Fruit fly (Drosophila melanogaster) whole organism, embryonic: ENCODE data around the gene CG8671.

Experiments
- Abd-B ChIP-seq: fragments of 200-800 bp; sonication (Bioruptor generic); optimal IDR thresholded peaks from 2 replicates; lab custom pipeline; 2018; ENCODE audit warnings: missing biosample characterization, mild to moderate bottlenecking, missing genetic modification characterization, moderate library complexity
- CG10979 ChIP-seq: fragments of 200-800 bp; sonication (Bioruptor generic); optimal IDR thresholded peaks from 2 replicates; lab custom pipeline; 2018; ENCODE audit warnings: missing biosample characterization, mild to moderate bottlenecking, missing genetic modification characterization, moderate library complexity
- CG14860 ChIP-seq: fragments of 200-800 bp; sonication (Bioruptor generic); IDR thresholded peaks from 3 replicates; pipeline ENCODE4 v1.3.6; 2022; ENCODE audit warnings: missing biosample characterization, missing genetic modification characterization; ENCODE audit not compliant: partially characterized antibody
- CG16779 ChIP-seq: fragments of 200-800 bp; sonication (Bioruptor generic); IDR thresholded peaks from 2 replicates; pipeline ENCODE4 v1.3.6; 2022; ENCODE audit warnings: missing biosample characterization, missing genetic modification characterization
- CG2202 ChIP-seq: fragments of 200-800 bp; sonication (Bioruptor generic); optimal IDR thresholded peaks from 2 replicates; lab custom pipeline; 2018; ENCODE audit warnings: missing biosample characterization, mild to moderate bottlenecking, missing genetic modification characterization
- CG6175 ChIP-seq: fragments of 200-800 bp; sonication (Bioruptor generic); IDR thresholded peaks from 3 replicates; pipeline ENCODE4 v1.3.6; 2022; ENCODE audit warnings: missing biosample characterization, missing genetic modification characterization
- CG8089 ChIP-seq: fragments of 200-800 bp; sonication (Bioruptor generic); optimal IDR thresholded peaks from 3 replicates; lab custom pipeline; 2016; ENCODE audit warnings: missing biosample characterization, missing genetic modification characterization
- CG8478 ChIP-seq: fragments of >200 bp; optimal IDR thresholded peaks from 2 replicates; lab custom pipeline; 2018
- Hey ChIP-seq: fragments of 200-800 bp; sonication (Bioruptor generic); optimal IDR thresholded peaks from 3 replicates; lab custom pipeline; 2018; ENCODE audit warnings: missing biosample characterization, mild to moderate bottlenecking, missing genetic modification characterization
- btn ChIP-seq: fragments of 200-800 bp; sonication (Bioruptor generic); optimal IDR thresholded peaks from 2 replicates; lab custom pipeline; 2016; ENCODE audit warnings: missing biosample characterization, missing genetic modification characterization
- maf-S ChIP-seq: fragments of 200-800 bp; sonication (Bioruptor generic); optimal IDR thresholded peaks from 2 replicates; lab custom pipeline; 2016; ENCODE audit warnings: missing biosample characterization, missing genetic modification characterization
- sd ChIP-seq: fragments of 200-800 bp; sonication (Bioruptor generic); optimal IDR thresholded peaks from 3 replicates; lab custom pipeline; 2018; ENCODE audit warnings: missing biosample characterization, mild to moderate bottlenecking, missing genetic modification characterization, moderate library complexity

DNA sequence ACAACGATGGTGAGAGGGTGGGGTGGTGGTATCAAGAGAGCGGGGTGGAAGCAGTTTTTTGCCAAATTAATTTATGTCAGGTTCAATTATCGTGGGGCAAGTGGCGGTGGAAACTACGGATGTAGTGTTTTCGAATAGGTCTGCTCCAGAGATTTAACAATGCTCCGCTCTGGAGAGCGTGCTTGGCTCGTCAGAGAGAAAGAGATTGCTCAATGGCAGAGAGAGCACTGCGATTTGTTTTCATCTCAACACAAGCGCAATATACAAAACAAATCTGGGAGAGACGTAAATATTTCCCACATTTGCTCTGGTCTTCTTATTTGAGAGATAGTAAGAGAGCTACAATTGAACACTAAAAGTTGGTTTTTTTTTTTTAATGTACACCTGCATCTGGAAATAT, 41.0 kb upstream of the CG8671 start:
- TF ChIP-seq CG16779 (GFP tag; lab: Robert Waterston, UW), result no peak
- no peak for TF ChIP-seq CG8089 (GFP tag; lab: Kevin White, UChicago)
- no peak for TF ChIP-seq btn (GFP tag; lab: Kevin White, UChicago)
- no peak for TF ChIP-seq CG6175 (GFP tag; lab: Robert Waterston, UW)
- TF ChIP-seq Hey, result no peak
- TF ChIP-seq Abd-B, result no peak
- no peak for TF ChIP-seq CG8478 (lab: Kevin White, UChicago)
- TF ChIP-seq maf-S (GFP tag; lab: Kevin White, UChicago), result no peak
- TF ChIP-seq CG2202, result no peak
- TF ChIP-seq CG14860 (GFP tag; lab: Robert Waterston, UW), result no peak
- TF ChIP-seq sd (tag; lab: Kevin White, UChicago), result no peak
- no peak for TF ChIP-seq CG10979 (tag; lab: Kevin White, UChicago)
